Worm (Caenorhabditis elegans): ENCODE results near the gene txt-11.
"Not testable (repeated sequence)": the region's sequence is repeated elsewhere in the genome, so short reads cannot be mapped to it uniquely, and the experiment has no call there.

The txt-11 gene

ce11 chrV:3399952-3400351, 13.2 kb upstream of the txt-11 start, which contains the start of gene T20D4.10:
T20D4.10 (plus strand) TSS chrV:3400252.
- TF ChIP-seq ztf-4 (tag; optimal IDR thresholded peaks at IDR 0.05); tbx-2 (tag; optimal IDR thresholded peaks at IDR 0.05); lin-14 (GFP tag; optimal IDR thresholded peaks at IDR 0.05): not testable (repeated sequence)

ce11 chrV:3408602-3409001, 4.5 kb upstream of the txt-11 start, which contains the start of gene T20D4.7:
T20D4.7 (plus strand) TSS chrV:3408902.
- TF ChIP-seq snpc-4 (tag; optimal IDR thresholded peaks at IDR 0.05), result no peak
- TF ChIP-seq unc-30 (tag; optimal IDR thresholded peaks at IDR 0.05), result no peak
- TF ChIP-seq nhr-71 (tag; optimal IDR thresholded peaks at IDR 0.05), result no peak
- TF ChIP-seq nhr-20 (tag; optimal IDR thresholded peaks at IDR 0.05), result no peak

- TF ChIP-seq unc-130 (tag; optimal IDR thresholded peaks at IDR 0.05) (no peak), dsc-1 (tag; optimal IDR thresholded peaks at IDR 0.05) (peak; percentile 14)
Observed at ce11 chrV:3409498-3409897, 3.6 kb upstream of the txt-11 start.

ce11 chrV:3410098-3410570, 3.0 kb upstream of the txt-11 start, which contains the start of gene arrd-22:
arrd-22 (plus strand) TSS chrV:3410520.
- TF ChIP-seq nhr-20 (tag; optimal IDR thresholded peaks at IDR 0.05), result peak; percentile 26
- peak; percentile 38 for TF ChIP-seq blmp-1 (tag; optimal IDR thresholded peaks at IDR 0.05)
- TF ChIP-seq ceh-82 (tag; optimal IDR thresholded peaks at IDR 0.05), result peak in 1 of 3 experiments; percentile 30
- TF ChIP-seq C16A3.4 (tag; optimal IDR thresholded peaks at IDR 0.05), result no peak
- TF ChIP-seq dsc-1 (tag; optimal IDR thresholded peaks at IDR 0.05), result no peak
- TF ChIP-seq nhr-77 (tag; optimal IDR thresholded peaks at IDR 0.05), result no peak
- TF ChIP-seq vab-15 (tag; optimal IDR thresholded peaks at IDR 0.05), result no peak
- TF ChIP-seq mep-1 (tag; optimal IDR thresholded peaks at IDR 0.05), result peak; percentile 38
- TF ChIP-seq efl-1 (optimal IDR thresholded peaks at IDR 0.05), result no peak
- TF ChIP-seq efl-1 (GFP tag; optimal IDR thresholded peaks at IDR 0.05 in 1 of 2), result no peak
- TF ChIP-seq skn-1 (tag; optimal IDR thresholded peaks at IDR 0.05), result no peak
- no peak for TF ChIP-seq jun-1 (tag; optimal IDR thresholded peaks at IDR 0.05)
- no peak for TF ChIP-seq ceh-90 (tag; optimal IDR thresholded peaks at IDR 0.05)
- peak; percentile 8; the same call in 1 of the 2 replicates for TF ChIP-seq nhr-19 (GFP tag; conservative IDR thresholded peaks at IDR 0.05)
- peak; percentile 86 for TF ChIP-seq nhr-85 (tag)
- peak; percentile 84 for TF ChIP-seq lin-14 (GFP tag; optimal IDR thresholded peaks at IDR 0.05)
- TF ChIP-seq rnt-1 (tag; optimal IDR thresholded peaks at IDR 0.05), result peak; percentile 30
- no peak for TF ChIP-seq fkh-8 (tag; optimal IDR thresholded peaks at IDR 0.05)
- no peak for TF ChIP-seq lir-3 (tag; optimal IDR thresholded peaks at IDR 0.05; ENCODE audit: poor library complexity)
- TF ChIP-seq aha-1 (tag; optimal IDR thresholded peaks at IDR 0.05), result no peak
- no peak for TF ChIP-seq ceh-63 (GFP tag; optimal IDR thresholded peaks at IDR 0.05)
- TF ChIP-seq nhr-90 (tag; optimal IDR thresholded peaks at IDR 0.05; ENCODE audit: poor library complexity), result no peak

ce11 chrV:3417928-3418327, 4.8 kb downstream of the txt-11 start, which contains the start of gene T20D4.3:
T20D4.3 (plus strand) TSS chrV:3418228.
- no peak for TF ChIP-seq isw-1 (GFP tag; IDR thresholded peaks at IDR 0.05)

- no peak for TF ChIP-seq xbp-1 (tag; optimal IDR thresholded peaks at IDR 0.05)
- no peak for TF ChIP-seq unc-62 (GFP tag; optimal IDR thresholded peaks at IDR 0.05)
- no peak for TF ChIP-seq efl-1 (optimal IDR thresholded peaks at IDR 0.05)
- peak in 1 of 2 experiments; percentile 56 for TF ChIP-seq efl-1 (GFP tag; optimal IDR thresholded peaks at IDR 0.05 in 1 of 2)
Observed at ce11 chrV:3424341-3424740, 11.2 kb downstream of the txt-11 start, which contains the start of gene srab-21. srab-21 (minus strand) TSS chrV:3424441.

ce11 chrV:3426076-3426475, 13.0 kb downstream of the txt-11 start, which contains the start of gene srab-22:
srab-22 (plus strand) TSS chrV:3426376.
- TF ChIP-seq mdl-1 (tag; optimal IDR thresholded peaks at IDR 0.05) (no peak), egl-27 (tag; optimal IDR thresholded peaks at IDR 0.05) (no peak), zip-4 (GFP tag; optimal IDR thresholded peaks at IDR 0.05) (no peak), elt-3 (tag; optimal IDR thresholded peaks at IDR 0.05) (no peak), lin-35 (GFP tag; optimal IDR thresholded peaks at IDR 0.05) (no peak), unc-30 (tag; optimal IDR thresholded peaks at IDR 0.05) (no peak), C34B4.2 (tag; optimal IDR thresholded peaks at IDR 0.05) (no peak), lin-13 (GFP tag; optimal IDR thresholded peaks at IDR 0.05) (no peak), mef-2 (tag; optimal IDR thresholded peaks at IDR 0.05) (no peak), lsy-2 (tag; optimal IDR thresholded peaks at IDR 0.05) (no peak), unc-62 (GFP tag; optimal IDR thresholded peaks at IDR 0.05) (no peak), unc-130 (tag; optimal IDR thresholded peaks at IDR 0.05) (no peak), ceh-88 (GFP tag; IDR thresholded peaks at IDR 0.05) (no peak), alr-1 (tag; optimal IDR thresholded peaks at IDR 0.05; ENCODE audit: borderline replicate concordance) (no peak)

All from whole organism, L1 larva.